Worm (Caenorhabditis elegans): ENCODE data around the gene cyk-7.

- TF ChIP-seq ceh-6 (GFP tag; optimal IDR thresholded peaks at IDR 0.05) (no peak), ama-1 (optimal IDR thresholded peaks at IDR 0.05) (no peak)
Observed at ce11 chrIII:7805253-7805652, 10.0 kb upstream of the cyk-7 start.

All from whole organism, late embryonic.